Worm (Caenorhabditis elegans) whole organism, L4/young adult: Measurements from ENCODE around the gene F38E11.6.

Experiments
- W03F9.2 ChIP-seq: fragments of 150-350 bp; optimal IDR thresholded peaks from 2 replicates; lab custom pipeline; 2014; ENCODE audit warnings: missing biosample characterization, missing genetic modification characterization
- dao-5 ChIP-seq: sonication (generic microtip); optimal IDR thresholded peaks from 2 replicates; lab custom pipeline; 2016; ENCODE audit warnings: missing genotype, missing genetic modification characterization, moderate library complexity, missing compliant biosample characterization
- him-1 ChIP-seq: sonication (generic microtip); optimal IDR thresholded peaks from 2 replicates; lab custom pipeline; 2016; ENCODE audit warnings: missing genotype, missing genetic modification reagents, missing genetic modification characterization, missing compliant biosample characterization

ce11 chrIV:9432327-9432726 lies 35.0 kb downstream of the F38E11.6 start:
- TF ChIP-seq him-1 (no peak), W03F9.2 (no peak), dao-5 (tag; lab: Kevin White, UChicago) (no peak)
